Worm (Caenorhabditis elegans) whole organism, L2 larva: Measurements from ENCODE around the gene R04B5.5.
A peak's percentile ranks its signal among the peaks of the same experiment; 100 is the strongest.

ENCODE experiments used
- C34F6.9 ChIP-seq: fragments of 150-350 bp; optimal IDR thresholded peaks from 2 replicates; lab custom pipeline; 2014; ENCODE audit warnings: missing biosample characterization, missing genetic modification characterization
- F13H6.1 ChIP-seq: sonication (generic microtip); optimal IDR thresholded peaks from 2 replicates; lab custom pipeline; 2016; ENCODE audit warnings: missing genetic modification characterization, missing compliant biosample characterization
- Y55F3AM.14 ChIP-seq: fragments of 200-800 bp; sonication (Bioruptor generic); optimal IDR thresholded peaks from 2 replicates; lab custom pipeline; 2018; ENCODE audit warnings: mild to moderate bottlenecking, missing genetic modification characterization, missing compliant biosample characterization
- ZK546.5 ChIP-seq: sonication (generic microtip); optimal IDR thresholded peaks from 2 replicates; lab custom pipeline; 2017; ENCODE audit warnings: missing biosample characterization, missing genetic modification characterization
- alr-1 ChIP-seq: fragments of 150-350 bp; optimal IDR thresholded peaks from 2 replicates; lab custom pipeline; 2014; ENCODE audit warnings: missing biosample characterization, missing genetic modification characterization
- aly-2 ChIP-seq: fragments of 150-350 bp; optimal IDR thresholded peaks from 2 replicates; lab custom pipeline; 2014; ENCODE audit warnings: missing biosample characterization, missing genetic modification characterization
- ama-1 ChIP-seq: fragments of 150-350 bp; optimal IDR thresholded peaks from 2 replicates; lab custom pipeline; 2018; ENCODE audit warnings: inconsistent platforms
- blmp-1 ChIP-seq: sonication (generic microtip); optimal IDR thresholded peaks from 2 replicates; lab custom pipeline; 2017; ENCODE audit warnings: missing genetic modification characterization, mild to moderate bottlenecking, missing compliant biosample characterization, antibody characterized with exemption, moderate library complexity; ENCODE audit not compliant: insufficient read depth
- ceh-82 ChIP-seq: fragments of 150-350 bp; optimal IDR thresholded peaks from 2 replicates; lab custom pipeline; 2014; ENCODE audit warnings: missing biosample characterization, missing genetic modification characterization
- crh-2 ChIP-seq: sonication (generic microtip); optimal IDR thresholded peaks from 2 replicates; lab custom pipeline; 2017; ENCODE audit warnings: missing biosample characterization, missing genetic modification characterization
- egl-27 ChIP-seq: sonication (generic microtip); optimal IDR thresholded peaks from 3 replicates; lab custom pipeline; 2017; ENCODE audit warnings: missing biosample characterization, missing genetic modification reagents, missing genetic modification characterization
- elt-1 ChIP-seq: fragments of 150-350 bp; optimal IDR thresholded peaks from 2 replicates; lab custom pipeline; 2014; ENCODE audit warnings: missing biosample characterization, missing genetic modification characterization
- fos-1 ChIP-seq: fragments of 150-350 bp; optimal IDR thresholded peaks from 2 replicates; lab custom pipeline; 2014; ENCODE audit warnings: missing biosample characterization, missing genetic modification characterization
- gmeb-1 ChIP-seq: fragments of 150-350 bp; optimal IDR thresholded peaks from 2 replicates; lab custom pipeline; 2014; ENCODE audit warnings: missing biosample characterization, missing genetic modification characterization
- lin-11 ChIP-seq: fragments of 150-350 bp; sonication (generic microtip); optimal IDR thresholded peaks from 2 replicates; lab custom pipeline; 2014; ENCODE audit warnings: missing biosample characterization, missing genetic modification characterization, inconsistent platforms, mixed read lengths
- lin-39 ChIP-seq: fragments of 150-350 bp; optimal IDR thresholded peaks from 2 replicates; lab custom pipeline; 2014; ENCODE audit warnings: missing biosample characterization, missing genetic modification reagents, missing genetic modification characterization
- lsy-2 ChIP-seq, 2 experiments: fragments of 150-350 bp in 1 of 2; sonication (generic microtip) in 1 of 2; optimal IDR thresholded peaks; 2 replicates each; lab custom pipeline; 2014 to 2017; ENCODE audit warnings: missing biosample characterization in 2 of 2, missing genetic modification characterization in 2 of 2
- mab-5 ChIP-seq: fragments of 150-350 bp; optimal IDR thresholded peaks from 2 replicates; lab custom pipeline; 2014; ENCODE audit warnings: missing biosample characterization, missing genetic modification characterization
- mbf-1 ChIP-seq: sonication (generic microtip); optimal IDR thresholded peaks from 2 replicates; lab custom pipeline; 2017; ENCODE audit warnings: missing biosample characterization, missing genetic modification characterization
- nhr-10 ChIP-seq: sonication (generic microtip); optimal IDR thresholded peaks from 2 replicates; lab custom pipeline; 2017; ENCODE audit warnings: missing biosample characterization, missing genetic modification characterization
- nhr-11 ChIP-seq: fragments of 150-350 bp; optimal IDR thresholded peaks from 2 replicates; lab custom pipeline; 2014; ENCODE audit warnings: missing biosample characterization, missing genetic modification characterization
- nhr-23 ChIP-seq: fragments of 150-350 bp; optimal IDR thresholded peaks from 2 replicates; lab custom pipeline; 2014; ENCODE audit warnings: missing biosample characterization, missing genetic modification reagents, missing genetic modification characterization
- nhr-237 ChIP-seq: fragments of 150-350 bp; optimal IDR thresholded peaks from 2 replicates; lab custom pipeline; 2014; ENCODE audit warnings: missing biosample characterization, missing genetic modification characterization
- nhr-6 ChIP-seq: fragments of 150-350 bp; optimal IDR thresholded peaks from 2 replicates; lab custom pipeline; 2014; ENCODE audit warnings: missing biosample characterization, missing genetic modification characterization
- nhr-77 ChIP-seq: fragments of 150-350 bp; optimal IDR thresholded peaks from 2 replicates; lab custom pipeline; 2014; ENCODE audit warnings: missing biosample characterization, missing genetic modification characterization
- peb-1 ChIP-seq: fragments of 150-350 bp; optimal IDR thresholded peaks from 2 replicates; lab custom pipeline; 2014; ENCODE audit warnings: missing biosample characterization, missing genetic modification characterization
- sem-4 ChIP-seq: fragments of 150-350 bp; optimal IDR thresholded peaks from 2 replicates; lab custom pipeline; 2014; ENCODE audit warnings: missing biosample characterization, missing genetic modification reagents, missing genetic modification characterization
- skn-1 ChIP-seq: sonication (generic microtip); optimal IDR thresholded peaks from 2 replicates; lab custom pipeline; 2017; ENCODE audit warnings: missing biosample characterization, missing genetic modification characterization
- sma-3 ChIP-seq: sonication (generic microtip); optimal IDR thresholded peaks from 2 replicates; lab custom pipeline; 2016; ENCODE audit warnings: missing genetic modification reagents, missing genetic modification characterization, missing compliant biosample characterization
- sma-9 ChIP-seq, 2 experiments: fragments of 150-350 bp in 1 of 2; sonication (generic microtip) in 1 of 2; optimal IDR thresholded peaks; 2 replicates each; lab custom pipeline; 2014 to 2016; ENCODE audit warnings: missing genetic modification characterization in 2 of 2, mild to moderate bottlenecking in 1 of 2, missing biosample characterization in 1 of 2, missing compliant biosample characterization in 1 of 2, missing genetic modification reagents in 1 of 2, moderate library complexity in 1 of 2
- unc-39 ChIP-seq: fragments of 150-350 bp; optimal IDR thresholded peaks from 2 replicates; lab custom pipeline; 2014; ENCODE audit warnings: missing biosample characterization, missing genetic modification characterization
- unc-55 ChIP-seq: fragments of 150-350 bp; sonication (generic microtip); optimal IDR thresholded peaks from 3 replicates; lab custom pipeline; 2014; ENCODE audit warnings: missing biosample characterization, missing genetic modification reagents, missing genetic modification characterization
- unc-62 ChIP-seq: fragments of 150-350 bp; optimal IDR thresholded peaks from 2 replicates; lab custom pipeline; 2014; ENCODE audit warnings: missing biosample characterization, missing genetic modification reagents, missing genetic modification characterization
- ztf-1 ChIP-seq: fragments of 200-800 bp; sonication (Bioruptor generic); conservative IDR thresholded peaks from 2 replicates; pipeline ENCODE4 v1.3.6; 2022; ENCODE audit warnings: missing genetic modification characterization, missing compliant biosample characterization
- ztf-11 ChIP-seq: sonication (generic microtip); optimal IDR thresholded peaks from 2 replicates; lab custom pipeline; 2017; ENCODE audit warnings: missing biosample characterization, missing genetic modification characterization
- ztf-4 ChIP-seq: fragments of 150-350 bp; optimal IDR thresholded peaks from 2 replicates; lab custom pipeline; 2014; ENCODE audit warnings: missing biosample characterization, missing genetic modification characterization

The R04B5.5 gene

DNA sequence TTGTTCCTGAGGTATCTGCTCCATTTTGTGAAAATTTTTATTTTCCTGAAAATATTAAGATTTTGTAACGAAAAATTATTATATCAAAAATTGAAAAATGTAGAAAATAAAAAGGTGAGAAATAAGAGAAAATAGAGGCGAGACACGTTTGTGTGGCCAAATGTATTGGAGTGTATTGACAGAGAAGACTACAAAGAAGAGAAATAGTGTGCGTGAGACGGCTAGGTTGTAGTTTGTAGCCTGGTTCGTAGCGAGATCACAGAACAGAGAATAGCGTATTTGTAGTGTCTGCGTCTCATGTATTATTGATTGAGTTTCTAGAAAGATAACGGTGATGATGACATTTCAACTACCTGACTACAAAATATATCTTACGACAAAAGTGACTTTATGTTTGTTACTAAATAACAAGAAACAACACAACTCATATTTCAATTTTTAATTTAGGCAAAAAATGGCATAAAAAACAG, 3.2 kb upstream of the R04B5.5 start, which contains the start of gene nhr-12:
nhr-12 (minus strand) TSS at position 51 of the 470 bp plus-strand sequence.
- TF ChIP-seq fos-1 (tag; lab: Kevin White, UChicago) (no peak), unc-39 (tag; lab: Kevin White, UChicago) (no peak), sma-9 (GFP tag; optimal IDR thresholded peaks at IDR 0.05; lab: Kevin White, UChicago) (peak; percentile 29), sma-9 (tag; optimal IDR thresholded peaks at IDR 0.05; lab: Kevin White, UChicago) (no peak), sma-3 (GFP tag; lab: Kevin White, UChicago) (no peak), crh-2 (tag; lab: Kevin White, UChicago) (peak; percentile 45), ZK546.5 (tag; lab: Kevin White, UChicago) (no peak), ztf-4 (tag; lab: Kevin White, UChicago) (no peak), skn-1 (tag; lab: Kevin White, UChicago) (peak; percentile 2), aly-2 (no peak), nhr-10 (tag; lab: Kevin White, UChicago) (no peak), unc-55 (GFP tag; lab: Kevin White, UChicago) (peak; percentile 24), nhr-77 (no peak), ztf-1 (no peak), nhr-6 (tag; lab: Kevin White, UChicago) (no peak), mab-5 (tag; lab: Kevin White, UChicago) (no peak), elt-1 (no peak), nhr-11 (tag; lab: Kevin White, UChicago) (no peak), peb-1 (tag; lab: Kevin White, UChicago) (no peak), mbf-1 (tag; lab: Kevin White, UChicago) (no peak)

DNA sequence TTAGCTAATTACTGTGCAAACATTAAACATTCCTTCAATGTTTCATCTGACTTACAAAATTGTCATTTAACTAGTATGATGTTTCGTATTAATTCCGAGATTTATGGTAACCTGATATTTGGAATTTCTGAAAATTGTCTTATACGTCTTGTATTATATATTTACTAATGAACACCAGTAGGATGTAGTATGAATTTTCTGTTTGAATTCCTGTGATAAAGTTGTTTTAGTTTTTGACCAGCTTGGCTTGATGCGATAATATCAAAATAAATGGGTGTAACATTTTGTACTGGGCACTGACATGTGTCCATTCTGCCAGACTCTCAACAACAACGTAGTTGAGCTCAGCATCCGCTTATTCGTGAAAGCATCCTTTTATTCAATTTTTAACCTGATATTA, 2.4 kb upstream of the R04B5.5 start, which contains the start of gene R04B5.6:
R04B5.6 (plus strand) TSS at position 301 of the 400 bp plus-strand sequence.
- TF ChIP-seq lin-39 (tag; lab: Kevin White, UChicago) = no peak
- TF ChIP-seq ZK546.5 (tag; lab: Kevin White, UChicago) = no peak
- TF ChIP-seq ama-1 (lab: Kevin White, UChicago) = no peak
- no peak for TF ChIP-seq C34F6.9 (tag; lab: Kevin White, UChicago)
- TF ChIP-seq ztf-4 (tag; lab: Kevin White, UChicago) = no peak
- TF ChIP-seq ceh-82 (tag; lab: Kevin White, UChicago) = no peak
- TF ChIP-seq gmeb-1 (tag; lab: Kevin White, UChicago) = no peak
- TF ChIP-seq ztf-11 = no peak
- TF ChIP-seq sem-4 (tag; lab: Kevin White, UChicago) = no peak
- TF ChIP-seq nhr-77 = no peak
- no peak for TF ChIP-seq alr-1 (tag; lab: Kevin White, UChicago)
- no peak for TF ChIP-seq skn-1 (tag; lab: Kevin White, UChicago)
- no peak for TF ChIP-seq lin-11 (tag; lab: Kevin White, UChicago)
- no peak for TF ChIP-seq egl-27 (tag; lab: Kevin White, UChicago)
- no peak for TF ChIP-seq blmp-1 (tag; lab: Kevin White, UChicago)
- TF ChIP-seq aly-2 = no peak
- no peak for TF ChIP-seq unc-55 (GFP tag; lab: Kevin White, UChicago)
- TF ChIP-seq ztf-1 = no peak
- TF ChIP-seq unc-62 (GFP tag; lab: Kevin White, UChicago) = no peak

DNA sequence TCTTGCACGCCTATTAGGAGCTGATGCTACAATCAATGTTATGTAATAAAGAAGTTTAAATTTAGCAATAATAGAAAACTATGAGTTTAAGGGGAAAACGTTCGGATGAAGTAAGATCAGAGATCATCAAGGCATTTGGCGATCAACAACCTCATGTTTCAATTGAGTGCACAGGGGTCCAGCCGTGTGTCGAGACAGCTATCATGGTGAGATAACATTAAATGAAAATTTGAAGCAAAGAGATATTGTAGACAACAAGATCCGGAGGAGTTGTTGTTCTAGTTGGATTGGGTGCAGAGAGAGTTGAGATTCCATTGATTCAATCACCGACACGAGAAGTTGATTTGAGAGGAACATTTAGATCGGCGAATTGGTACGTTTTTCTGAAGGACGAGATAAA, 1.1 kb upstream of the R04B5.5 start:
- no peak for TF ChIP-seq unc-39 (tag; lab: Kevin White, UChicago)
- TF ChIP-seq sma-9 (GFP tag; optimal IDR thresholded peaks at IDR 0.05; lab: Kevin White, UChicago) = peak; percentile 32
- no peak for TF ChIP-seq sma-9 (tag; optimal IDR thresholded peaks at IDR 0.05; lab: Kevin White, UChicago)
- no peak for TF ChIP-seq nhr-237 (tag; lab: Kevin White, UChicago)
- no peak for TF ChIP-seq fos-1 (tag; lab: Kevin White, UChicago)
- no peak for TF ChIP-seq skn-1 (tag; lab: Kevin White, UChicago)
- peak in 1 of 2 experiments; percentile 13 for TF ChIP-seq lsy-2 (tag; optimal IDR thresholded peaks at IDR 0.05; lab: Kevin White, UChicago)
- TF ChIP-seq blmp-1 (tag; lab: Kevin White, UChicago) = no peak
- TF ChIP-seq Y55F3AM.14 (GFP tag; lab: Kevin White, UChicago) = no peak
- no peak for TF ChIP-seq egl-27 (tag; lab: Kevin White, UChicago)
- TF ChIP-seq F13H6.1 = peak; percentile 37
- TF ChIP-seq ceh-82 (tag; lab: Kevin White, UChicago) = no peak
- no peak for TF ChIP-seq lin-11 (tag; lab: Kevin White, UChicago)
- no peak for TF ChIP-seq nhr-23 (tag; lab: Kevin White, UChicago)
